Fruit fly (Drosophila melanogaster) whole organism, pupa: ENCODE results near the gene rpk.
A peak's percentile ranks its signal among the peaks of the same experiment; 100 is the strongest.

ENCODE experiments used
- CG10348 ChIP-seq: fragments of 200-800 bp; sonication (Bioruptor generic); IDR thresholded peaks from 2 replicates; pipeline ENCODE4 v1.3.6; 2022; ENCODE audit warnings: missing biosample characterization, missing genetic modification characterization
- CG12605 ChIP-seq: fragments of 200-800 bp; sonication (Bioruptor generic); IDR thresholded peaks from 2 replicates; pipeline ENCODE4 v1.3.6; 2022; ENCODE audit warnings: missing biosample characterization, missing genetic modification characterization
- CG13204 ChIP-seq: fragments of 200-800 bp; sonication (Bioruptor generic); optimal IDR thresholded peaks from 2 replicates; lab custom pipeline; 2018; ENCODE audit warnings: missing biosample characterization, mild to moderate bottlenecking, missing genetic modification characterization, moderate library complexity
- CG14655 ChIP-seq: fragments of 200-800 bp; sonication (Bioruptor generic); optimal IDR thresholded peaks from 3 replicates; lab custom pipeline; 2017; ENCODE audit warnings: mild to moderate bottlenecking, missing biosample characterization, missing genetic modification reagents, missing genetic modification characterization
- CG15710 ChIP-seq: fragments of 200-800 bp; sonication (Bioruptor generic); optimal IDR thresholded peaks from 2 replicates; lab custom pipeline; 2018; ENCODE audit warnings: missing biosample characterization, mild to moderate bottlenecking, missing genetic modification characterization, moderate library complexity
- CG17806 ChIP-seq: fragments of 200-800 bp; sonication (Bioruptor generic); optimal IDR thresholded peaks from 2 replicates; lab custom pipeline; 2018; ENCODE audit warnings: missing biosample characterization, mild to moderate bottlenecking, missing genetic modification characterization, moderate library complexity
- CG32121 ChIP-seq: fragments of 200-800 bp; sonication (Bioruptor generic); IDR thresholded peaks from 2 replicates; pipeline ENCODE4 v1.3.6; 2022; ENCODE audit warnings: missing biosample characterization, missing genetic modification characterization
- CG34367 ChIP-seq: fragments of 200-800 bp; sonication (Bioruptor generic); optimal IDR thresholded peaks from 2 replicates; lab custom pipeline; 2018; ENCODE audit warnings: missing biosample characterization, mild to moderate bottlenecking, missing genetic modification characterization
- CG4496 ChIP-seq: fragments of 200-800 bp; sonication (Bioruptor generic); IDR thresholded peaks from 3 replicates; pipeline ENCODE4 v1.3.6; 2022; ENCODE audit warnings: missing biosample characterization, missing genetic modification characterization
- CG8159 ChIP-seq: fragments of 200-800 bp; sonication (Bioruptor generic); optimal IDR thresholded peaks from 3 replicates; lab custom pipeline; 2018; ENCODE audit warnings: missing biosample characterization, mild to moderate bottlenecking, missing genetic modification characterization, moderate library complexity
- CG8301 ChIP-seq: fragments of 200-800 bp; sonication (Bioruptor generic); optimal IDR thresholded peaks from 2 replicates; lab custom pipeline; 2018; ENCODE audit warnings: missing biosample characterization, mild to moderate bottlenecking, missing genetic modification characterization
- CG9948 ChIP-seq: fragments of 200-800 bp; sonication (Bioruptor generic); optimal IDR thresholded peaks from 2 replicates; lab custom pipeline; 2018; ENCODE audit warnings: missing biosample characterization, mild to moderate bottlenecking, missing genetic modification characterization, moderate library complexity
- D1 ChIP-seq: fragments of 200-800 bp; sonication (Bioruptor generic); optimal IDR thresholded peaks from 2 replicates; lab custom pipeline; 2018; ENCODE audit warnings: missing biosample characterization, mild to moderate bottlenecking, missing genetic modification characterization, moderate library complexity
- EcR ChIP-seq: fragments of 200-800 bp; sonication (Bioruptor generic); optimal IDR thresholded peaks from 3 replicates; lab custom pipeline; 2019; ENCODE audit warnings: missing biosample characterization, missing genetic modification characterization, mild to moderate bottlenecking, moderate library complexity, missing genetic modification reagents
- Ets98B ChIP-seq: fragments of 200-800 bp; sonication (Bioruptor generic); IDR thresholded peaks from 2 replicates; pipeline ENCODE4 v1.3.6; 2022; ENCODE audit warnings: missing biosample characterization, missing genetic modification characterization
- Pif1A ChIP-seq: fragments of 200-800 bp; sonication (Bioruptor generic); optimal IDR thresholded peaks from 3 replicates; lab custom pipeline; 2016; ENCODE audit warnings: missing biosample characterization, missing genetic modification characterization
- Pif1B ChIP-seq: fragments of 200-800 bp; sonication (Bioruptor generic); optimal IDR thresholded peaks from 3 replicates; lab custom pipeline; 2016; ENCODE audit warnings: missing biosample characterization, missing genetic modification characterization
- Snoo ChIP-seq: fragments of 200-800 bp; sonication (Bioruptor generic); optimal IDR thresholded peaks from 3 replicates; lab custom pipeline; 2017; ENCODE audit warnings: missing biosample characterization, mild to moderate bottlenecking, missing genetic modification characterization, inconsistent platforms
- fd96Ca ChIP-seq: fragments of 200-800 bp; sonication (Bioruptor generic); IDR thresholded peaks from 3 replicates; pipeline ENCODE4 v1.3.6; 2022; ENCODE audit warnings: missing biosample characterization, missing genetic modification characterization
- gl ChIP-seq: fragments of 200-800 bp; sonication (Bioruptor generic); optimal IDR thresholded peaks from 2 replicates; lab custom pipeline; 2018; ENCODE audit warnings: missing biosample characterization, mild to moderate bottlenecking, missing genetic modification characterization
- rn ChIP-seq: fragments of 200-800 bp; sonication (Bioruptor generic); IDR thresholded peaks from 2 replicates; pipeline ENCODE4 v1.3.6; 2022; ENCODE audit warnings: missing biosample characterization, missing genetic modification characterization

Gene rpk

DNA sequence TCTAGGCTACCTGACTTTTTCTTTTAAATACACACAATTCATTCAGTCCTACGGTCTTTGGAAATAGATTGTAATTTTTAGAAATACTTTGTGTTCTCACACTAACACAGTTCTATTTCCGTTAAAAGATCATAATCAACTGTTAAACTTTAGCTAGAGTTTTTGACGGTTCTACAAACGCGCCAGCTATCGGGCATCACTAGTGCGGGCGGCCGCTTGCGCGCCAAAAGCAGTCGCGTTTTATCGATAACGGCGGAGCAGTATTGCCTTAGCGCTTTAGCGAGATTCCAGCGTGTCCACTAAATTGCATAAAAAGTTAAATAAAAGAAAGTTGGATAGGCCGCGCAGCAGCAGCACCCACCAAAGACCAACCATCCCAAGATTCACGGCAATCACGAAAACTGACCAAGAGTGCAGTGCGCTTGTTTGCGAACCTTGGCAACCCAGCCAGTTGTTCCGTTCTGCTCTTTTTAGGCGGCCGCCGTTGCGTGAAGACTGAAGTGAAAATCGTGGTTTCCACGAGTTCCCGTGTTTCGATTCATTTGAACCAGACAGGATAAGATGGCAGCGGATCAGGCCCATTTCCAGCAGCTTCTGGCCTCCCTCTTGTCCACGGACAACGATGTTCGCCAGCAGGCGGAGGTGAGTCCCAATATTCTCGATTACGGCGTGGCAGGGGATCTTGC is 3.5 kb downstream of the rpk start, which contains the start of gene Karybeta3:
Gene Karybeta3, plus strand, starts transcription at position 51 of the 686 bp plus-strand sequence.
- TF ChIP-seq CG34367 (tag; lab: Kevin White, UChicago) (peak; percentile 38), Snoo (tag; lab: Kevin White, UChicago) (peak; percentile 70), Pif1A (GFP tag; lab: Kevin White, UChicago) (peak; percentile 81), Ets98B (GFP tag; lab: Robert Waterston, UW) (peak; percentile 85), CG17806 (tag; lab: Kevin White, UChicago) (peak; percentile 40), Pif1B (GFP tag; lab: Kevin White, UChicago) (no peak), CG13204 (GFP tag; lab: Kevin White, UChicago) (no peak), CG14655 (GFP tag; lab: Kevin White, UChicago) (no peak), CG32121 (GFP tag; lab: Robert Waterston, UW) (peak; percentile 73), D1 (tag; lab: Kevin White, UChicago) (no peak), fd96Ca (GFP tag; lab: Robert Waterston, UW) (peak; percentile 87; the same call in 2 of the 3 replicates), rn (GFP tag; lab: Robert Waterston, UW) (peak; percentile 47; the same call in 1 of the 2 replicates), CG12605 (GFP tag; lab: Robert Waterston, UW) (peak; percentile 75), CG10348 (GFP tag; lab: Robert Waterston, UW) (peak; percentile 9; the same call in 1 of the 2 replicates), EcR (peak; percentile 2), CG9948 (tag; lab: Kevin White, UChicago) (no peak), CG8159 (tag; lab: Kevin White, UChicago) (peak; percentile 53), CG15710 (peak; percentile 73), gl (peak; percentile 27), CG4496 (GFP tag; lab: Robert Waterston, UW) (peak; percentile 89), CG8301 (no peak)

DNA sequence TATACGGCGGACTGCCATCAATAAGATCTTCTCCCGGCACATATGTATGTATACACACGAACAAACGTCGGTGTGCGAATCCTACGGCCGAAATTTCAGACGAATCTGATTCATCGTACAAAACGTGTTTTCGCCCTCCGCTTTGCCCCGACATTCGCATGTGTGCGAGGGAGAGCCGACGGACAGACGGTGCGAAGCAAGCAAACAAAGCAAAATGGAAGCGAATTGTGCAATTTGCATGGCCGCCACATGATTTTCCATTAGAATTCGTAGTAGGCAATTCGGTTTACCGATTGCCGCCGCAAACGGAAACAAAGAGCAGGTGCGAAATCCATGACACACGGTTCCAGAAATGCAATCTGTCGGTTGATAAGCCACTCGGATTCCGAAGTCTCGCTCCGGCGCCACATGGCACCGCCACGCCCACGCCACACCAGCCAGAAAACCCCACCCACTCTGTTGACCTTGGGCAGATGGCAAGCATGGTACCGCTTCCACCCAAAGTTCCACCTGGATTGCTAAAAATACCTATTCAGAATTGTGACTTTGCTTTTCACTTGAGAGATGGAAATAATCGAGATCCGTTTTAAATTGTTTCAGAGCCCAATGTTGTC is 4.2 kb downstream of the rpk start:
- TF ChIP-seq CG13204 (GFP tag; lab: Kevin White, UChicago): no peak
- TF ChIP-seq CG4496 (GFP tag; lab: Robert Waterston, UW): peak; percentile 41; the same call in 1 of the 3 replicates

DNA sequence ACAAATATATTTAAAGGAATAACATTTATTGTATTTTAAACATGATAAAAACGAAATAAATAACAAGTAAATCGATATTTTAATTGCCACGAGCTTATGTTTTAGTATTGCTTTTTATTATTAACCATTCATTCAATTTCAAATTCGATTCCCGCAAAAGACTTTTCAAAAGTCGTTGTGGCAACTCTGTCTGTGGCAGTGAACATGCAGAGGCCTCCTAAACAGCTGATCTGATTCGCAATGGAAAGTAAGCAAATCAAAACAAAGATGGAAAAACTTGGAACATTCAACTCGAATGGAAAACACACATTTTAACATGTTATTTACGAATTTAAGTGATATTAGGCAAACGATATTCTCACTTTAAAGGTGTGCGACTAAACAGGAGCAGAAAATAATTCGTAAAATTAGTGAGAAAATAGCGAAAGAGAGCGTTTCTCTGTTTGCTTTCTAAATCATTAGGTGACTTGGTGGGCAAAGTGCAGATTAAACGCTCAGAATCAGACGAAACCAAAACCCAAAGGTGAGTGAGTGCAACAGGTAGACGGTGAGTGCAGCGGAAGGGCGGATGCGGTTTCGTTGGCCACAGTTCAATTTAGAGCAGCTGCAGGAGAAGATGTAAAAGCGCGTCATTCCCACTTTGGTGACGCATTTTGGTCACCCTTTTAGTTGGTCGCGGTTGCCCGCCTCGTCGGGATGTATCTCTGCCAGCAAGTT is 8.9 kb downstream of the rpk start, which contains the start of gene spartin:
Gene spartin, plus strand, starts transcription at position 244 of the 717 bp plus-strand sequence.
- TF ChIP-seq CG13204 (GFP tag; lab: Kevin White, UChicago): no peak
- no peak for TF ChIP-seq CG9948 (tag; lab: Kevin White, UChicago)
- peak; percentile 1 for TF ChIP-seq CG15710
- no peak for TF ChIP-seq CG8159 (tag; lab: Kevin White, UChicago)
- TF ChIP-seq CG12605 (GFP tag; lab: Robert Waterston, UW): peak; percentile 23; the same call in 1 of the 2 replicates
- TF ChIP-seq Pif1B (GFP tag; lab: Kevin White, UChicago): peak; percentile 25
- TF ChIP-seq Snoo (tag; lab: Kevin White, UChicago): no peak
- TF ChIP-seq EcR: peak; percentile 37

DNA sequence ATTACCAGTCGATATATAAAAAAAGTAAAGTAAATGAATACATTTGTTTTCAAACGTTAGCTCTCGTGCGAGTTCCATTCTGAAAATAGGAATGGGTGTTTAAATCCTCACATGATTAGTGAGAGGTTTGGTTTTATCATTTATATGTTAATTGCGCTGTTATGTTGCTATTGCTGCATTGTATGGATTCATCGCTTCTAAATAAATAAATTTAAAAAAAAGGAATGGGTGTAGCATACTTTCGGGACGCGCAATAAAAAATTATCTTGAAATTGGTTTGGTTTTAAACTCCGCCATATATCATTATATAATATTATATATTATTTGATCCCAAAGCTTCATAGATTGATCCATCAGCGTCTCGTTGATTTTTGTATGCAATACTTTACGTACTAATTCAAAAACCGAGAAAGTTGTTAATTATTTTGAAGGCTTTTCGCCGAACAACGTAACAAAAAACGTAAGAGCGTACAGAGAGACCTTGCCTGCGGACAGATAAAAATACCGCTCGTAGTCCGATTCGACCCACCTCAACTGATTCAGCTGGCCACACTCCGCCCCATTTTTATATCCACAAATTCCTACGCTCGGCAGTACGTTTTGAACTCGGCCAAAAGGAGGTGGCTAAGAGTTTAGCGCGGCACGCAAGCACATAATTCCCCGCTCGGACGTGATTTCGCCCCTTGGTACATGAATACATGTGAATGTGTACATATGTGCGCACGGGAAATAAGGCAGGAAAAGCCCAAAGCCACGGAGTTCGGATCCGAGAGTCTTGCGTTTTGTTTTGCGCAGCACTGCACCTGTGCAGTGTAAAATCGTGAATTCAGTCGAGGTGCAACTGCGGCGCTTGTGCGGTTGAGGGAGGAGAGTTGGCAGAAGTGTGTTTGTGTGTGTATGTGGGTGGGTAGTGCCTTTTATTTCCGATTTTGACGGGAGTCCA is 13.5 kb downstream of the rpk start, which contains the start of gene smash:
Gene smash, plus strand, starts transcription at position 589 of the 943 bp plus-strand sequence.
- TF ChIP-seq CG15710: peak; percentile 32
- peak; percentile 65; the same call in 1 of the 2 replicates for TF ChIP-seq Ets98B (GFP tag; lab: Robert Waterston, UW)
- TF ChIP-seq Pif1A (GFP tag; lab: Kevin White, UChicago): peak; percentile 11
- peak; percentile 35 for TF ChIP-seq gl
- peak; percentile 45 for TF ChIP-seq Snoo (tag; lab: Kevin White, UChicago)
- peak; percentile 56 for TF ChIP-seq CG32121 (GFP tag; lab: Robert Waterston, UW)
- peak; percentile 63 for TF ChIP-seq D1 (tag; lab: Kevin White, UChicago)
- TF ChIP-seq CG8301: no peak
- peak; percentile 88 for TF ChIP-seq CG4496 (GFP tag; lab: Robert Waterston, UW)
- TF ChIP-seq CG17806 (tag; lab: Kevin White, UChicago): no peak
- peak; percentile 49 for TF ChIP-seq EcR
- no peak for TF ChIP-seq CG34367 (tag; lab: Kevin White, UChicago)
- peak; percentile 71 for TF ChIP-seq CG12605 (GFP tag; lab: Robert Waterston, UW)
- peak; percentile 27 for TF ChIP-seq Pif1B (GFP tag; lab: Kevin White, UChicago)
- peak; percentile 17 for TF ChIP-seq CG8159 (tag; lab: Kevin White, UChicago)
- TF ChIP-seq CG9948 (tag; lab: Kevin White, UChicago): peak; percentile 11
- no peak for TF ChIP-seq CG14655 (GFP tag; lab: Kevin White, UChicago)
